Fruit fly (Drosophila melanogaster) whole organism, embryonic: Measurements from ENCODE around the gene CG32170.

Experiments used
- CG11398 ChIP-seq: fragments of 200-800 bp; sonication (Bioruptor generic); optimal IDR thresholded peaks from 2 replicates; lab custom pipeline; 2016; ENCODE audit warnings: missing biosample characterization, missing genetic modification characterization
- D19A ChIP-seq: fragments of 200-800 bp; optimal IDR thresholded peaks from 3 replicates; lab custom pipeline; 2019; ENCODE audit warnings: missing biosample characterization, mild to moderate bottlenecking, missing genetic modification characterization, moderate library complexity
- Dp ChIP-seq: fragments of 200-800 bp; sonication (Bioruptor generic); optimal IDR thresholded peaks from 2 replicates; lab custom pipeline; 2018; ENCODE audit warnings: missing biosample characterization, mild to moderate bottlenecking, missing genetic modification characterization, moderate library complexity
- HmgZ ChIP-seq: fragments of 200-800 bp; sonication (Bioruptor generic); optimal IDR thresholded peaks from 2 replicates; lab custom pipeline; 2018; ENCODE audit warnings: missing biosample characterization, mild to moderate bottlenecking, missing genetic modification characterization
- ap ChIP-seq: fragments of 200-800 bp; sonication (Bioruptor generic); IDR thresholded peaks from 2 replicates; pipeline ENCODE4 v1.3.6; 2022; ENCODE audit warnings: missing biosample characterization, missing genetic modification characterization
- croc ChIP-seq: fragments of 200-800 bp; sonication (Bioruptor generic); conservative IDR thresholded peaks from 3 replicates; pipeline ENCODE4 v1.3.6; 2022; ENCODE audit warnings: missing biosample characterization, missing genetic modification characterization
- nau ChIP-seq: fragments of 200-800 bp; sonication (Bioruptor generic); optimal IDR thresholded peaks from 3 replicates; lab custom pipeline; 2017; ENCODE audit warnings: missing biosample characterization, mild to moderate bottlenecking, missing genetic modification characterization, missing genetic modification reagents

- TF ChIP-seq ap (GFP tag; lab: Robert Waterston, UW) (no peak), Dp (GFP tag; lab: Kevin White, UChicago) (no peak), D19A (tag; lab: Kevin White, UChicago) (no peak), nau (no peak), HmgZ (tag; lab: Kevin White, UChicago) (no peak), CG11398 (no peak), croc (no peak)
Measured at dm6 chr3L:16858780-16859179, 18.3 kb upstream of the CG32170 start, which contains the start of gene sinah.
